Worm (Caenorhabditis elegans) whole organism, L4 larva: ENCODE results near the gene C29E4.9.
A peak's percentile ranks its signal among the peaks of the same experiment; 100 is the strongest.

ENCODE experiments used
- T20F7.1 ChIP-seq: fragments of 200-800 bp; sonication (Bioruptor generic); optimal IDR thresholded peaks from 2 replicates; lab custom pipeline; 2018; ENCODE audit warnings: mild to moderate bottlenecking, missing genetic modification characterization, missing compliant biosample characterization
- ZK546.5 ChIP-seq, 2 experiments: sonication (generic microtip); optimal IDR thresholded peaks; 2 replicates each; lab custom pipeline; 2017; ENCODE audit warnings: missing biosample characterization in 2 of 2, missing genetic modification characterization in 2 of 2
- ceh-82 ChIP-seq: sonication (generic microtip); optimal IDR thresholded peaks from 2 replicates; lab custom pipeline; 2017; ENCODE audit warnings: missing biosample characterization, missing genetic modification characterization
- dpl-1 ChIP-seq: fragments of 150-350 bp; optimal IDR thresholded peaks from 2 replicates; lab custom pipeline; 2014; ENCODE audit warnings: missing biosample characterization, missing genetic modification reagents, missing genetic modification characterization
- fos-1 ChIP-seq: fragments of 150-350 bp; optimal IDR thresholded peaks from 2 replicates; lab custom pipeline; 2014; ENCODE audit warnings: missing biosample characterization, missing genetic modification characterization
- gei-8 ChIP-seq: fragments of 200-800 bp; sonication (Bioruptor generic); optimal IDR thresholded peaks from 2 replicates; lab custom pipeline; 2018; ENCODE audit warnings: mild to moderate bottlenecking, missing genetic modification characterization, missing compliant biosample characterization
- lsy-2 ChIP-seq, 2 experiments: fragments of 150-350 bp in 1 of 2; sonication (generic microtip) in 1 of 2; optimal IDR thresholded peaks; 2 replicates each; lab custom pipeline; 2014 to 2017; ENCODE audit warnings: missing biosample characterization in 2 of 2, missing genetic modification characterization in 2 of 2
- nhr-25 ChIP-seq: sonication (generic microtip); optimal IDR thresholded peaks from 2 replicates; lab custom pipeline; 2017; ENCODE audit warnings: missing genetic modification characterization, mild to moderate bottlenecking, missing compliant biosample characterization, antibody characterized with exemption, moderate library complexity, borderline replicate concordance; ENCODE audit not compliant: insufficient read depth
- nhr-28 ChIP-seq: fragments of 150-350 bp; optimal IDR thresholded peaks from 2 replicates; lab custom pipeline; 2014; ENCODE audit warnings: missing biosample characterization, missing genetic modification characterization
- snpc-1.2 ChIP-seq: fragments of 200-800 bp; sonication (Bioruptor generic); IDR thresholded peaks from 2 replicates; pipeline ENCODE4 v1.3.6; 2022; ENCODE audit warnings: missing genetic modification reagents, missing genetic modification characterization, missing compliant biosample characterization
- unc-39 ChIP-seq: sonication (generic microtip); optimal IDR thresholded peaks from 2 replicates; lab custom pipeline; 2017; ENCODE audit warnings: missing biosample characterization, missing genetic modification characterization
- unc-62 ChIP-seq, 3 experiments: fragments of 150-350 bp in 1 of 3; sonication (generic microtip); optimal IDR thresholded peaks in 2 of 3; peaks in 1 of 3; 1 replicate in 1 of 3; 2 replicates in 2 of 3; lab custom pipeline; 2014 to 2017; ENCODE audit warnings: missing biosample characterization in 3 of 3, missing genetic modification characterization in 3 of 3, missing genetic modification reagents in 3 of 3, missing genotype in 1 of 3
- zfp-3 ChIP-seq: fragments of 200-800 bp; sonication (Bioruptor generic); conservative IDR thresholded peaks from 2 replicates; pipeline ENCODE4 v1.3.6; 2022; ENCODE audit warnings: missing genetic modification reagents, missing genetic modification characterization, missing compliant biosample characterization

- no peak for TF ChIP-seq fos-1 (tag; lab: Kevin White, UChicago)
- no peak for TF ChIP-seq nhr-28 (tag; lab: Kevin White, UChicago)
- TF ChIP-seq ZK546.5 (tag; optimal IDR thresholded peaks at IDR 0.05; lab: Kevin White, UChicago): no peak
- TF ChIP-seq dpl-1 (GFP tag; lab: Kevin White, UChicago): no peak
- no peak for TF ChIP-seq zfp-3
- no peak for TF ChIP-seq unc-39 (tag; lab: Kevin White, UChicago)
- TF ChIP-seq nhr-25 (tag; lab: Kevin White, UChicago): no peak
- TF ChIP-seq unc-62 (GFP tag; optimal IDR thresholded peaks at IDR 0.05 in 1 of 2; lab: Kevin White, UChicago): peak in 1 of 2 experiments; percentile 72
- no peak for TF ChIP-seq unc-62 (tag; optimal IDR thresholded peaks at IDR 0.05; lab: Kevin White, UChicago)
- TF ChIP-seq lsy-2 (tag; optimal IDR thresholded peaks at IDR 0.05; lab: Kevin White, UChicago): no peak
- TF ChIP-seq gei-8 (GFP tag; lab: Kevin White, UChicago): no peak
- TF ChIP-seq snpc-1.2 (GFP tag; lab: Robert Waterston, UW): no peak
- TF ChIP-seq ceh-82 (tag; lab: Kevin White, UChicago): no peak
- no peak for TF ChIP-seq T20F7.1
Measured at ce11 chrIII:7924821-7925220, 32.0 kb downstream of the C29E4.9 start, which contains the start of gene tag-250.
